Worm (Caenorhabditis elegans) whole organism, L1 larva: ENCODE data around the gene H12I19.115.

Source experiments
- C34B4.2 ChIP-seq: sonication (generic microtip); optimal IDR thresholded peaks from 2 replicates; lab custom pipeline; 2017; ENCODE audit warnings: mild to moderate bottlenecking, missing genetic modification characterization, missing compliant biosample characterization
- ceh-8 ChIP-seq: fragments of 200-800 bp; sonication (Bioruptor generic); optimal IDR thresholded peaks from 2 replicates; lab custom pipeline; 2018; ENCODE audit warnings: mild to moderate bottlenecking, missing genetic modification characterization, moderate library complexity, missing compliant biosample characterization
- egl-27 ChIP-seq, 2 experiments: fragments of 150-350 bp in 1 of 2; sonication (generic microtip); optimal IDR thresholded peaks; 3 replicates each; lab custom pipeline; 2017 to 2018; ENCODE audit warnings: missing biosample characterization in 2 of 2, missing genetic modification characterization in 2 of 2, missing genetic modification reagents in 2 of 2
- elt-3 ChIP-seq, 6 experiments: fragments of 150-350 bp in 1 of 6; sonication (generic microtip); optimal IDR thresholded peaks; 2 replicates each; lab custom pipeline; 2017 to 2018; ENCODE audit warnings: missing biosample characterization in 6 of 6, missing genetic modification characterization in 6 of 6, inconsistent platforms in 1 of 6
- fos-1 ChIP-seq: fragments of 150-350 bp; optimal IDR thresholded peaks from 2 replicates; lab custom pipeline; 2014; ENCODE audit warnings: missing biosample characterization, missing genetic modification characterization
- jun-1 ChIP-seq: fragments of 150-350 bp; optimal IDR thresholded peaks from 2 replicates; lab custom pipeline; 2014; ENCODE audit warnings: missing biosample characterization, missing genetic modification reagents, missing genetic modification characterization
- lin-39 ChIP-seq: fragments of 150-350 bp; optimal IDR thresholded peaks from 2 replicates; lab custom pipeline; 2014; ENCODE audit warnings: missing biosample characterization, missing genetic modification reagents, missing genetic modification characterization
- lir-3 ChIP-seq: sonication (generic microtip); optimal IDR thresholded peaks from 2 replicates; lab custom pipeline; 2016; ENCODE audit warnings: mild to moderate bottlenecking, missing genetic modification characterization, moderate library complexity, missing compliant biosample characterization; ENCODE audit not compliant: poor library complexity
- lsy-2 ChIP-seq, 2 experiments: fragments of 150-350 bp; optimal IDR thresholded peaks; 2 replicates each; lab custom pipeline; 2014; ENCODE audit warnings: missing biosample characterization in 2 of 2, missing genetic modification characterization in 2 of 2
- mep-1 ChIP-seq: fragments of 150-350 bp; optimal IDR thresholded peaks from 2 replicates; lab custom pipeline; 2014; ENCODE audit warnings: missing biosample characterization, missing genetic modification characterization
- nhr-28 ChIP-seq: fragments of 150-350 bp; optimal IDR thresholded peaks from 2 replicates; lab custom pipeline; 2014; ENCODE audit warnings: missing biosample characterization, missing genetic modification characterization
- skn-1 ChIP-seq: fragments of 150-350 bp; optimal IDR thresholded peaks from 2 replicates; lab custom pipeline; 2014; ENCODE audit warnings: missing biosample characterization, missing genetic modification characterization
- unc-130 ChIP-seq: fragments of 150-350 bp; optimal IDR thresholded peaks from 2 replicates; lab custom pipeline; 2017; ENCODE audit warnings: missing biosample characterization, missing genetic modification characterization, inconsistent platforms

ce11 chrIV:14177058-14177457 is 49.4 kb upstream of the H12I19.115 start, which contains the start of gene R05A10.2:
- TF ChIP-seq lsy-2 (tag; optimal IDR thresholded peaks at IDR 0.05; lab: Kevin White, UChicago) = no peak
- TF ChIP-seq nhr-28 (tag; lab: Kevin White, UChicago) = no peak
- TF ChIP-seq jun-1 (tag; lab: Kevin White, UChicago) = no peak
- TF ChIP-seq ceh-8 (GFP tag; lab: Kevin White, UChicago) = no peak
- no peak for TF ChIP-seq unc-130 (tag; lab: Kevin White, UChicago)
- no peak for TF ChIP-seq fos-1
- TF ChIP-seq skn-1 (tag; lab: Kevin White, UChicago) = no peak
- TF ChIP-seq C34B4.2 (tag; lab: Kevin White, UChicago) = no peak
- TF ChIP-seq mep-1 (tag; lab: Kevin White, UChicago) = no peak
- TF ChIP-seq lin-39 (tag; lab: Kevin White, UChicago) = no peak
- TF ChIP-seq egl-27 (tag; optimal IDR thresholded peaks at IDR 0.05; lab: Kevin White, UChicago) = no peak
- no peak for TF ChIP-seq lir-3 (tag; lab: Kevin White, UChicago)
- no peak for TF ChIP-seq elt-3 (tag; optimal IDR thresholded peaks at IDR 0.05; lab: Kevin White, UChicago)
